Worm (Caenorhabditis elegans) whole organism, L4/young adult: ENCODE data around the gene dod-21.

Experiments used
- W03F9.2 ChIP-seq: fragments of 150-350 bp; optimal IDR thresholded peaks from 2 replicates; lab custom pipeline; 2014; ENCODE audit warnings: missing biosample characterization, missing genetic modification characterization
- dao-5 ChIP-seq: sonication (generic microtip); optimal IDR thresholded peaks from 2 replicates; lab custom pipeline; 2016; ENCODE audit warnings: missing genotype, missing genetic modification characterization, moderate library complexity, missing compliant biosample characterization
- him-1 ChIP-seq: sonication (generic microtip); optimal IDR thresholded peaks from 2 replicates; lab custom pipeline; 2016; ENCODE audit warnings: missing genotype, missing genetic modification reagents, missing genetic modification characterization, missing compliant biosample characterization

dod-21 gene

DNA sequence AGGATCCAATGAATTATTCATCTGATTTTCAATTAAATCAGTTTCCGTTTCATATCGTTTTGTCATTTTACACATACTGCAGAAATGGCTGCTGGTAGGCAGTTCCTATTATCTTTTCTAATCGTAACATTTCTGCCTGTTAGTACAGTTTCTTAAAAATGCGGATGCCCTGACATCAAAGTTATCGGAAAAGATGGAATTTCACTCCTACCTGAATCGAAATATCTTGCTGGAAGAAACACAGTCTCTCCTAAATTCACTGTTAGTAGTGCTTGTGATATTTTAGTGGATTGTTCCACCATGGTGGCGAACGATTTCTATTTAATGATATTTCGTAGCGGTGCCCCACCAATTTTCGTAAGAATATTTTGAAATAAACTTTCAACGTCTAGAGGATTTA lies 11.9 kb downstream of the dod-21 start, which contains the start of gene F55G11.10:
Gene F55G11.10 (plus strand): TSS at position 301 of the 400 bp plus-strand sequence.
- TF ChIP-seq W03F9.2 (tag; lab: Kevin White, UChicago) (no peak), dao-5 (tag; lab: Kevin White, UChicago) (no peak), him-1 (tag; lab: Kevin White, UChicago) (no peak)

DNA sequence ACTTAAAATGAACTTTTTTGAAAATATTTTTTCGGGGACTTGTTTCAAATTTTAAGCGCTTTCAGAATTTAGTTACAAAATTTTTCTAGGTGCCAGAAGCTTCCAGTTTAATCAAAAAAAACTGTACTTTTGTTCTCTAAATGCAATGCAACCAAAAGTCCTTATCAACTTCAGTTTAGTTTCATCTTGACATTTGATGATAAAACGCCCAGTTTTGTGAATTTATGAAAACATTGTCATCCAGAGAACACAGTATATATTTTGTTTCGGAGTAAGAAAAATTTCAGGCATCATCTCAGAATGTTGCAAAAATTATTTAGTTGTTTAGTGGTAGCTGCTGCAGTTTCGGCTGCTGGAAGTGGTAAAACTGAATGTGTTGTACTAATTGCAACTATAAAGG lies 21.2 kb downstream of the dod-21 start, which contains the start of gene F55G11.6:
Gene F55G11.6 (plus strand): TSS at position 301 of the 400 bp plus-strand sequence.
- TF ChIP-seq W03F9.2 (tag; lab: Kevin White, UChicago) (no peak), dao-5 (tag; lab: Kevin White, UChicago) (no peak), him-1 (tag; lab: Kevin White, UChicago) (no peak)

DNA sequence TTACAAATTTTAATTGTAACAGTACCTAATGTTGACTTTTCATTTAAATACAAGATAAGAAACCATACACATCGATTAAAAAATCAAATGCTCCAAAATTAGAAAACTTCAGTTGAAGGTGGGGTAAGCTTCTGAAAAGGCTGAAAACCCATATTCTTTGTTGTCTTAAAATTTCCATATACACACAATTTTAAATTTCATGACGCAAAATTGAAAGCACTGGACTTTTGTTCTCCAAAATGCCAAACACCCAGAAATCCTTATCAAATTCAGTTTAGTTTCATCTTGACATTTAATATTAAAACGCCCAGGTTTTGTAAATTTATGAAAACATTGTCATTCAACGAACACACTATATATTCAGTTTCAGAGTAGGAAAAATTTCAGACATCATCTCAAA lies 23.6 kb downstream of the dod-21 start, which contains the start of gene F55G11.7:
Gene F55G11.7 (plus strand): TSS at position 301 of the 400 bp plus-strand sequence.
- no peak for TF ChIP-seq him-1 (tag; lab: Kevin White, UChicago)
- TF ChIP-seq W03F9.2 (tag; lab: Kevin White, UChicago) = no peak
- no peak for TF ChIP-seq dao-5 (tag; lab: Kevin White, UChicago)

DNA sequence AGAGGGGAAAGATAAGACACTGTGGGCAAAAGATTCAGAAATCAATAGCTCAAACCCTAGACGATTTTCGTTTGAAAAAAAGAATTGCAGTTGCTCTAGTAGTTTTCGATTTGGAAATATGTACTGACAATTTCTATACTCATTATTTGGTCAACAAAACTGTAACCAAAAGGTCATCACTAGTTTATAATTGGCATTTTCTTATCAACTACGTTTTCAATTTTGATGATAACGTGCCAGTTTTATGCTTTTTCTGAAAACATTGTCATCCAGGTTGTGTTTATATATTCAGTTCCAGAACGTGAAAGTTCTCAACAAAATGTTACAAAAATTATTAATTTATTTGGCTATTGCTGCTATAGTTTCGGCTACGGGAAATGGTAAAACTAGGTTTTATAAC lies 26.0 kb downstream of the dod-21 start, which contains the start of gene F55G11.8:
Gene F55G11.8 (plus strand): TSS at position 245 of the 400 bp plus-strand sequence.
- TF ChIP-seq him-1 (tag; lab: Kevin White, UChicago) = no peak
- TF ChIP-seq dao-5 (tag; lab: Kevin White, UChicago) = no peak
- TF ChIP-seq W03F9.2 (tag; lab: Kevin White, UChicago) = no peak

DNA sequence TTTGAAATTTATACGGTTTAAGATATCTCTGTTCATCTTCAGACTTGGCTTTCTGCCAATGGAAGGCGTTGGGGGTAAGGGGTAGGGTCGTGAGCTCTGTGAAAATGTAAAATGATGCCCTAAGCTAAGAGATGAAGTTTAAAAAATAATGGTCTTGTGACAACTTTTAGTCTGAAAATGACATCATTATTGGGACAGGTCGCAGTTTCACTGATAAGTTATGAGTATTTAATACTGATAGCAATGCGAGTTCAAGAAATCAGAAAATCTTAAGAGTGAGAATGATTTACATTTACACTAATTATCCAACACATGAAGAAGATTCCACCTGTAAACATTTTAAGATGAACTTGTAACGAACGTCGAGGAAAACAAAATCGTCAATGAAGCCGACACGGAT lies 28.1 kb downstream of the dod-21 start:
- TF ChIP-seq dao-5 (tag; lab: Kevin White, UChicago) (no peak), him-1 (tag; lab: Kevin White, UChicago) (no peak), W03F9.2 (tag; lab: Kevin White, UChicago) (no peak)

DNA sequence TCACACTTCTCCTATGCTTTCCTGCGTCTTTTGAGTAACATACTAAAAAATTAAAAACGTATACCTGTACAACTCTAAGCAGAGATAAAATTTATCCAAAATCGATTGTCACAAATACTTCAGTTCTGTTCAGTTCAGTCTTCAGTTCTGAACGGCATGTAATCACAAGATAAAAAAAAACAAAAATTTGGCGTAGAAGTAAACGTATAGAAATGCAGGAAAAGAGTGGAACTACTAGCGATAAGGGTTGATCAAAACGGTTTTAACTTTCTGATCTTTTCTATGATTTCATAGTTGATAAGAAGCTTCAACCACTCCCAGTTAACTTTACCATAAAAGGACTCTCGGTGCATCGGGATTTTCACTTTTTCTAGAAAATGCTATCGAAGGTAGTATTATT lies 28.5 kb downstream of the dod-21 start, which contains the start of gene dod-22:
Gene dod-22 (plus strand): TSS at position 301 of the 400 bp plus-strand sequence.
- TF ChIP-seq W03F9.2 (tag; lab: Kevin White, UChicago) (no peak), dao-5 (tag; lab: Kevin White, UChicago) (no peak), him-1 (tag; lab: Kevin White, UChicago) (no peak)

DNA sequence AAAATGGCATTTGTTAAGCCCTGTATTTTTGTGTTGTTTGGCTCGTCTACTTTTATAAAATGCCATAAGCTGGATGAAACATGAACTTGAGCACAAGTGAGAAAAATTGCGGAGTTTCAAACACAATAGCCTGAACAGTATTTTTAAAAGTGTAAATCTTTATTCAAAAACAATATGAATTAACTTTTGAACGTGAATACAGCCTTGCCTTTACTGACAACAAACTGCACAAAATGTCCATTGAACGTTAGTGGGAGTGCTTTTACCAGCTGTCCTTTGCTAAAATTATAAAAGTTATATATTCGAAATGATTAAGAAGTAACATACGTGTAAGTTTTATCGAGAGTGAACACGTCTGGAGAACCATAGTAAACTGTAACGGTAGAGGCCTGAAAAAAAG lies 30.8 kb downstream of the dod-21 start:
- TF ChIP-seq him-1 (tag; lab: Kevin White, UChicago) (no peak), W03F9.2 (tag; lab: Kevin White, UChicago) (no peak), dao-5 (tag; lab: Kevin White, UChicago) (no peak)

DNA sequence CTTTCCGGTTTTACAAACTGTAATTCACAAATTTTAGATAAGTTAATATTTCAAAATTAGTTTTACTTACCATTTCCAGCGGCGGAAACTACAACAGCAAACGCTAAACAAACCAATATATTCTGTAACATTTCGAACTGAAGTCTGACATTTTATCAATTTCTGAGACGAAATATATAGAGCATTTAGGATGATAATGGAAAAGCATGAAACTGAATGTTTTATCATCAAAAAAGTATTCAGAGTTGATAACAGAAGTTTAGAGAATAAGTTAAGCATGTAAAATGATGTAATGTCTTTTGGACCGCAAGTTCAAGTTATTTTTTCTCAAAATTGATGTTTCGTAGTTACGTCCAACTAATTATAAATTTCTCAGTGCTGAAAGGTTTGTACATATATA lies 32.6 kb downstream of the dod-21 start, which contains the start of gene F55G11.2:
Gene F55G11.2 (minus strand): TSS at position 149 of the 400 bp plus-strand sequence.
- no peak for TF ChIP-seq W03F9.2 (tag; lab: Kevin White, UChicago)
- TF ChIP-seq dao-5 (tag; lab: Kevin White, UChicago) = no peak
- no peak for TF ChIP-seq him-1 (tag; lab: Kevin White, UChicago)

DNA sequence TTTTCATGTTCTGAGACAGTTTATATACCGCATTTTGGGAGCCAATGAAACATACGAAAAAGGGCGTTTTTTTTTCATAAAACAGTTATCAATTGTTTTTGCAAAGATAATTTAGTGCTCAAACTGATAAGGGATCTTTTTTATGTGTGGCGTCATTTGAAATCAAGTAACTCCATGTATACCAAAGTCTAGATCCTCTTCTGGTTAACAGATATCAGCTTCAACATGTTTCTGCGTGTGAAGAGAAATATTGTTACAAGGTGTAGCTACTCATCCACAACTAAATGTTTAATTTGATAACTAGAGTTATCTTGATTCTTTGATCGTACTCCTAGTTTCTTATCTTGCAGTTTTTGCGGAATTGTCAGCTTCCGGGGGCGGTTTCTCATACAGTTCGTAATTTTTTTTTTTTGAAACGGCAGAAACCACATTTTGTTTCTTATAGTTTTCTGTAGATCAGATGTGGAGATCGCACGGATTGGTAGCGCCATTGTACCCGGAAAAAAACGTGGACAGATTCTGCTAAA lies 35.5 kb downstream of the dod-21 start:
- TF ChIP-seq him-1 (tag; lab: Kevin White, UChicago) (no peak), W03F9.2 (tag; lab: Kevin White, UChicago) (no peak), dao-5 (tag; lab: Kevin White, UChicago) (no peak)

DNA sequence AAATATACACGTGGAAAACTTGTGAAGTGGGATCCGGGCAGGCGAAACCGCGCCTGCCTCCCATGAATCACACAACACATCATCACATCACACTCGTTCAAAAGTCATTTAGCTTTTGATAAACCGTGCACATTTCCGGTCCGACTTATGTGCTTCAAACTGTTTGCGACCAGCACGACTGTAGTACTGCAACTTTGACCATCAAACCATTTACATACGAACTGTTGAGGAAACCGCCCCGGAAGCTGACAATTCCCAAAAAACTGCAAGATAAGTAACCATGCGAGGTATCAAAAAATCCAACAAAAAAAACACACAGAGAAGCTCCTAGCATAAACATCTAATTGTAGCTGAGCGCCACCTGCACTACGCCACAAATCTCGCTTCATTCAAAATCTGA lies 36.2 kb downstream of the dod-21 start:
- TF ChIP-seq W03F9.2 (tag; lab: Kevin White, UChicago) (no peak), him-1 (tag; lab: Kevin White, UChicago) (no peak), dao-5 (tag; lab: Kevin White, UChicago) (no peak)

DNA sequence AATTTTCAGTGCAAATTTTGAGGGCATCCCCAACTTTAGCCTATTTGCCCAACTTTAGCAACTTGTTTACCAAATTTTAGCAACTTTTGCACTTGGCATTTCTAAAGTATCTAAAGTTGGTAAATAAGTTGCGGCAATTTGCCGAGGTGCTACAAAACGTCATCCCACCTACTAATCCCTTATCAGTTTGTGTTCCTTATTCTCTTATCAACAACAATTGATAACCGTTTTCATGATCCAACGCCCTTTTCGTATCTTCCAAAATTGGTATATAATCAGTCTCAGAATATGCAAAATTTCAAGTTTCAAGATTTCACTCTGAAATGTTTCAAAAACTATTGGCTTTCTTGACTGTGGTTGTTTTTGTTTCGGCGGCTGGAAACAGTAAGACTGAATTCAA lies 36.8 kb downstream of the dod-21 start, which contains the start of gene F55G11.4:
Gene F55G11.4 (plus strand): TSS at position 289 of the 400 bp plus-strand sequence.
- TF ChIP-seq dao-5 (tag; lab: Kevin White, UChicago) = no peak
- no peak for TF ChIP-seq him-1 (tag; lab: Kevin White, UChicago)
- TF ChIP-seq W03F9.2 (tag; lab: Kevin White, UChicago) = no peak

DNA sequence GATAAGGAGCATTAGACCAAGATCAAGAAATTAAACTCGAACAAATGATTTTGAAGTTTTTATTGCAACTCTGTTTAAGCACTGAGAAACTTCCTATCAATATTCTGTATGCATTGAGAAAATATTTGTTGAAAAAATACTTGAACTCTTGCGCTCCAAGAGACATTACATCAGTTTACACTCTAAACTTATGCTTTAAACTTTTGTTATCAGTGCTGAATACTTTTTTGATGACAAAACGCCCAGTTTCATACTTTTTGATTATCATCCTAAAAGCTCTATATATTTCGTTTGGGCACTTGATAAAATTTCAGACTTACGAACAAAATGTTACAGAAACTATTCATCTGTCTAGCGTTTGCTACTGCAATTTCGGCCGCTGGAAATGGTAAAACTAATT lies 39.4 kb downstream of the dod-21 start, which contains the start of gene dod-17:
Gene dod-17 (plus strand): TSS at position 323 of the 400 bp plus-strand sequence.
- TF ChIP-seq dao-5 (tag; lab: Kevin White, UChicago) (no peak), W03F9.2 (tag; lab: Kevin White, UChicago) (no peak)

DNA sequence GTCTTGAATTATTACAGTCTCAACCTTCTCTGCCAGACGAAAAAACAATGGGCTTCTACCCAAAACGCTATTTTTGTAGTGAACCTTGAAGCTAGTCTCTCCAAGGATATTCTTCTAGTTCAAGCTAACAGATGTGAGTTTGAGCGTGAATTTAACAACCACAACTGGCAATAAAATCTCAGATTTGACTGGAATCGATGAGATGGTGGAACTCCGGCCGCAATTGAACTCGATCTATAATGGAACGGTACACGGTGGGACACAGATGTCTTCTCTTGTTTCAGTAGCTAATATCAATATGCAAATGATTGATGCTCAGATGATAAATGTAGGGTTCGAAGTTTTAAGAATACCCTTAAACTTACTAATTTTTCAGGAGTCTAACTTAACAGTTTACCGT lies 41.1 kb downstream of the dod-21 start:
- TF ChIP-seq W03F9.2 (tag; lab: Kevin White, UChicago) = no peak
- TF ChIP-seq dao-5 (tag; lab: Kevin White, UChicago) = no peak
- TF ChIP-seq him-1 (tag; lab: Kevin White, UChicago) = no peak
